Fruit fly (Drosophila melanogaster): Measurements from ENCODE around the gene CG5885.

Gene CG5885

dm6 chr2L:9949178-9950062, 31.3 kb upstream of the CG5885 start (continued):
- TF ChIP-seq BtbVII (GFP tag; optimal IDR thresholded peaks at IDR 0.05) (peak; percentile 35), GATAe (GFP tag; conservative IDR thresholded peaks at IDR 0.05) (peak; percentile 51), psq (GFP tag; optimal IDR thresholded peaks at IDR 0.05) (no peak), CG16863 (GFP tag; optimal IDR thresholded peaks at IDR 0.05) (no peak), E2f1 (GFP tag; IDR thresholded peaks at IDR 0.05) (no peak), zen2 (GFP tag; IDR thresholded peaks at IDR 0.05; ENCODE audit: partially characterized antibody) (no peak), sr (GFP tag; IDR thresholded peaks at IDR 0.05) (no peak), pb (GFP tag; optimal IDR thresholded peaks at IDR 0.05) (no peak), Nf-YB (GFP tag; optimal IDR thresholded peaks at IDR 0.05) (no peak), Gsc (GFP tag; IDR thresholded peaks at IDR 0.05) (no peak), nau (GFP tag; optimal IDR thresholded peaks at IDR 0.05) (no peak), crol (GFP tag; IDR thresholded peaks at IDR 0.05) (no peak), bab2 (GFP tag; optimal IDR thresholded peaks at IDR 0.05) (no peak), CG16779 (GFP tag; IDR thresholded peaks at IDR 0.05) (no peak), CG4404 (GFP tag; IDR thresholded peaks at IDR 0.05) (no peak), toy (GFP tag; IDR thresholded peaks at IDR 0.05) (no peak), Sox100B (GFP tag; optimal IDR thresholded peaks at IDR 0.05) (no peak), mirr (GFP tag; optimal IDR thresholded peaks at IDR 0.05) (peak; percentile 55), bsh (GFP tag; optimal IDR thresholded peaks at IDR 0.05) (peak in 1 of 2 experiments; percentile 50), CG31224 (GFP tag; IDR thresholded peaks at IDR 0.05) (no peak), CG6791 (GFP tag; IDR thresholded peaks at IDR 0.05; ENCODE audit: partially characterized antibody) (no peak), CG9932 (GFP tag; IDR thresholded peaks at IDR 0.05) (no peak), Dip2 (GFP tag; IDR thresholded peaks at IDR 0.05) (no peak), Optix (GFP tag; IDR thresholded peaks at IDR 0.05) (no peak), z (GFP tag; IDR thresholded peaks at IDR 0.05) (no peak), mld (GFP tag; IDR thresholded peaks at IDR 0.05; ENCODE audit: partially characterized antibody) (no peak), wdn (GFP tag; IDR thresholded peaks at IDR 0.05) (no peak)

dm6 chr2L:9948520-9948858, 30.4 kb upstream of the CG5885 start:
- peak in 1 of 2 experiments; percentile 28 for TF ChIP-seq Hr78 (GFP tag; optimal IDR thresholded peaks at IDR 0.05)
- TF ChIP-seq sug (tag; optimal IDR thresholded peaks at IDR 0.05): no peak
- TF ChIP-seq Fer3 (tag; optimal IDR thresholded peaks at IDR 0.05): peak; percentile 16
- peak; percentile 55 for TF ChIP-seq Ets65A (GFP tag)
- TF ChIP-seq sob (GFP tag; IDR thresholded peaks at IDR 0.05): no peak
- TF ChIP-seq chn (GFP tag; optimal IDR thresholded peaks at IDR 0.05): no peak
- no peak for TF ChIP-seq CG6854 (GFP tag; optimal IDR thresholded peaks at IDR 0.05)
- TF ChIP-seq Stat92E (GFP tag; optimal IDR thresholded peaks at IDR 0.05): no peak

- no peak for TF ChIP-seq Dip3 (GFP tag; optimal IDR thresholded peaks at IDR 0.05)
- no peak for TF ChIP-seq CG33213 (GFP tag; optimal IDR thresholded peaks at IDR 0.05)
- TF ChIP-seq CG8290 (GFP tag; optimal IDR thresholded peaks at IDR 0.05): no peak
- TF ChIP-seq CG8290 (tag; optimal IDR thresholded peaks at IDR 0.05): peak in 1 of 2 experiments; percentile 57
- no peak for TF ChIP-seq CG7928 (GFP tag; optimal IDR thresholded peaks at IDR 0.05)
- TF ChIP-seq CG3281 (GFP tag; optimal IDR thresholded peaks at IDR 0.05): no peak
- no peak for TF ChIP-seq chm (GFP tag; IDR thresholded peaks at IDR 0.05)
- TF ChIP-seq CG15269 (tag; optimal IDR thresholded peaks at IDR 0.05): peak; percentile 18
- TF ChIP-seq Mrtf (GFP tag; IDR thresholded peaks at IDR 0.05): no peak
- TF ChIP-seq croc (GFP tag; conservative IDR thresholded peaks at IDR 0.05): no peak
- TF ChIP-seq CG32772 (GFP tag; IDR thresholded peaks at IDR 0.05): no peak
- no peak for TF ChIP-seq CG11695 (GFP tag; IDR thresholded peaks at IDR 0.05)
- peak; percentile 56 for TF ChIP-seq Med (GFP tag)
- TF ChIP-seq CG13894 (tag; optimal IDR thresholded peaks at IDR 0.05): peak; percentile 52
Observed at dm6 chr2L:9947738-9948519, 29.8 kb upstream of the CG5885 start.
